Fruit fly (Drosophila melanogaster): Measurements from ENCODE around the gene CG10336.

Gene CG10336

dm6 chr2L:18732760-18733530, 43.6 kb downstream of the CG10336 start (continued):
- peak; percentile 25 for TF ChIP-seq nom (GFP tag; optimal IDR thresholded peaks at IDR 0.05)
- TF ChIP-seq h (optimal IDR thresholded peaks at IDR 0.05), result no peak
- TF ChIP-seq jigr1 (GFP tag; IDR thresholded peaks at IDR 0.05), result no peak
- no peak for TF ChIP-seq CG31365 (tag; optimal IDR thresholded peaks at IDR 0.05)
- TF ChIP-seq CG13894 (tag; optimal IDR thresholded peaks at IDR 0.05), result no peak
- no peak for TF ChIP-seq ranshi (GFP tag; IDR thresholded peaks at IDR 0.05)
- TF ChIP-seq CG33557 (GFP tag; optimal IDR thresholded peaks at IDR 0.05), result no peak
- TF ChIP-seq Rfx (GFP tag; IDR thresholded peaks at IDR 0.05), result no peak
- no peak for TF ChIP-seq CG11247 (GFP tag; IDR thresholded peaks at IDR 0.05)
- peak; percentile 48 for TF ChIP-seq CG10543 (GFP tag; optimal IDR thresholded peaks at IDR 0.05)
- TF ChIP-seq Blimp-1 (GFP tag; optimal IDR thresholded peaks at IDR 0.05), result peak; percentile 34
- TF ChIP-seq CG6175 (GFP tag; IDR thresholded peaks at IDR 0.05), result no peak
- TF ChIP-seq btn (GFP tag; optimal IDR thresholded peaks at IDR 0.05), result no peak
- TF ChIP-seq en (GFP tag; optimal IDR thresholded peaks at IDR 0.05), result no peak
- peak; percentile 47 for TF ChIP-seq chm (GFP tag; IDR thresholded peaks at IDR 0.05)
- TF ChIP-seq sug (tag; optimal IDR thresholded peaks at IDR 0.05), result peak; percentile 47
- TF ChIP-seq da (GFP tag; optimal IDR thresholded peaks at IDR 0.05), result no peak
- no peak for TF ChIP-seq Sox102F (GFP tag; optimal IDR thresholded peaks at IDR 0.05)
- TF ChIP-seq CG2678 (tag; optimal IDR thresholded peaks at IDR 0.05), result no peak
- TF ChIP-seq kay (GFP tag; optimal IDR thresholded peaks at IDR 0.05), result no peak
- TF ChIP-seq eve (GFP tag; optimal IDR thresholded peaks at IDR 0.05), result no peak
- TF ChIP-seq sim (GFP tag; IDR thresholded peaks at IDR 0.05), result no peak
- TF ChIP-seq CG11695 (GFP tag; IDR thresholded peaks at IDR 0.05), result no peak
- no peak for TF ChIP-seq CG2889 (GFP tag; IDR thresholded peaks at IDR 0.05)
- no peak for TF ChIP-seq slou (GFP tag; optimal IDR thresholded peaks at IDR 0.05)
- no peak for TF ChIP-seq hb (GFP tag; IDR thresholded peaks at IDR 0.05; ENCODE audit: partially characterized antibody)
- TF ChIP-seq gcm (GFP tag; optimal IDR thresholded peaks at IDR 0.05), result peak; percentile 17
- TF ChIP-seq Adf1 (GFP tag; IDR thresholded peaks at IDR 0.05), result peak; percentile 90
- TF ChIP-seq row (GFP tag; IDR thresholded peaks at IDR 0.05), result no peak
- no peak for TF ChIP-seq inv (GFP tag; IDR thresholded peaks at IDR 0.05; ENCODE audit: partially characterized antibody)
- no peak for TF ChIP-seq rib (GFP tag; IDR thresholded peaks at IDR 0.05)
- no peak for TF ChIP-seq vnd (GFP tag; IDR thresholded peaks at IDR 0.05; ENCODE audit: partially characterized antibody)
- no peak for TF ChIP-seq CG5180 (GFP tag; optimal IDR thresholded peaks at IDR 0.05)
- no peak for TF ChIP-seq Dp (GFP tag; optimal IDR thresholded peaks at IDR 0.05)
- peak; percentile 26 for TF ChIP-seq CG13287 (GFP tag; IDR thresholded peaks at IDR 0.05; ENCODE audit: partially characterized antibody)
- TF ChIP-seq dati (GFP tag; IDR thresholded peaks at IDR 0.05), result no peak
- no peak for TF ChIP-seq CG33213 (GFP tag; optimal IDR thresholded peaks at IDR 0.05)
- no peak for TF ChIP-seq NC2β (GFP tag; optimal IDR thresholded peaks at IDR 0.05)
- TF ChIP-seq Sox100B (GFP tag; optimal IDR thresholded peaks at IDR 0.05), result no peak
- no peak for TF ChIP-seq CG6813 (GFP tag; optimal IDR thresholded peaks at IDR 0.05)
- no peak for TF ChIP-seq CG10462 (GFP tag; optimal IDR thresholded peaks at IDR 0.05)
- TF ChIP-seq repo (GFP tag; optimal IDR thresholded peaks at IDR 0.05), result no peak
- peak; percentile 24 for TF ChIP-seq CG12769 (tag; optimal IDR thresholded peaks at IDR 0.05)
- no peak for TF ChIP-seq Gsc (GFP tag; IDR thresholded peaks at IDR 0.05)
- no peak for TF ChIP-seq onecut (GFP tag; IDR thresholded peaks at IDR 0.05)
- TF ChIP-seq sens (GFP tag), result peak; percentile 77
- no peak for TF ChIP-seq CG1647 (GFP tag; optimal IDR thresholded peaks at IDR 0.05)
- TF ChIP-seq CG1832 (GFP tag; optimal IDR thresholded peaks at IDR 0.05), result no peak
- no peak for TF ChIP-seq ftz-f1 (GFP tag; optimal IDR thresholded peaks at IDR 0.05)
- 0 out of 2 replicates have a peak, but pooled peaks have one; percentile 17 for TF ChIP-seq vvl (GFP tag; IDR thresholded peaks at IDR 0.05)
